Worm (Caenorhabditis elegans): Measurements from ENCODE around the gene fbxb-82.

fbxb-82 gene

DNA sequence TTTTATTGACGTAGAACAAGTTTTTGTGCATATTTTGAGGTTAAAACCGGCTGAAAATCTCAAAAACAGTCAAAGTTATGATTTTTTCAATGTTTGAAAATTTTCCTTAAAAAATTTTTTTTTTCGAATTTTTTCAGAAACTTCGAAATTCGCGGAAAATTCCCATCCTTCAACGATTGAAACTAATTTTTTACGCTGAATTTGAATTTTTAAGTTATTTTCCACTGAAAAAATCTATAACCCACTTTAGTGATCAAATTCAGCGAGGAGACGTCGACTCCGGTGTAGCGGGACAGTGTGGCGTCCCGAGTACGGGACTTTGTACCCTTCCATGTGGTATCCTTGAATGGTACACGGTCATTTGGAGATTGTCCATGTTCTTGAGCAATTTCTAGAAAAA lies 50.8 kb downstream of the fbxb-82 start:
- no peak for TF ChIP-seq W03F9.2 (tag; optimal IDR thresholded peaks at IDR 0.05)
- TF ChIP-seq dao-5 (tag; optimal IDR thresholded peaks at IDR 0.05) = no peak
- TF ChIP-seq him-1 (tag; optimal IDR thresholded peaks at IDR 0.05) = no peak

Data from whole organism, L4/young adult.